Fruit fly (Drosophila melanogaster) whole organism, embryonic: ENCODE results near the gene Agpat4.
A peak's percentile ranks its signal among the peaks of the same experiment; 100 is the strongest.

Experiments
- B-H1 ChIP-seq: fragments of 200-800 bp; sonication (Bioruptor generic); IDR thresholded peaks from 3 replicates; pipeline ENCODE4 v1.3.6; 2022; ENCODE audit warnings: missing biosample characterization, missing genetic modification characterization
- BtbVII ChIP-seq: fragments of 200-800 bp; sonication (Bioruptor generic); optimal IDR thresholded peaks from 3 replicates; lab custom pipeline; 2017; ENCODE audit warnings: missing biosample characterization, mild to moderate bottlenecking, missing genetic modification characterization
- CG12299 ChIP-seq: fragments of 200-800 bp; sonication (Bioruptor generic); optimal IDR thresholded peaks from 2 replicates; lab custom pipeline; 2018; ENCODE audit warnings: missing biosample characterization, mild to moderate bottlenecking, missing genetic modification characterization
- CG1647 ChIP-seq: fragments of 200-800 bp; sonication (Bioruptor generic); optimal IDR thresholded peaks from 3 replicates; lab custom pipeline; 2016; ENCODE audit warnings: missing biosample characterization, missing genetic modification characterization
- CG17186 ChIP-seq: fragments of 200-800 bp; sonication (Bioruptor generic); optimal IDR thresholded peaks from 3 replicates; lab custom pipeline; 2017; ENCODE audit warnings: missing biosample characterization, missing genetic modification reagents, missing genetic modification characterization
- CG18262 ChIP-seq: fragments of 200-800 bp; optimal IDR thresholded peaks from 3 replicates; lab custom pipeline; 2019; ENCODE audit warnings: missing biosample characterization, mild to moderate bottlenecking, missing genetic modification characterization, moderate library complexity
- CG2202 ChIP-seq: fragments of 200-800 bp; sonication (Bioruptor generic); optimal IDR thresholded peaks from 2 replicates; lab custom pipeline; 2018; ENCODE audit warnings: missing biosample characterization, mild to moderate bottlenecking, missing genetic modification characterization
- CG2712 ChIP-seq: fragments of 200-800 bp; optimal IDR thresholded peaks from 3 replicates; lab custom pipeline; 2019; ENCODE audit warnings: missing biosample characterization, mild to moderate bottlenecking, missing genetic modification characterization, moderate library complexity
- CG3065 ChIP-seq: fragments of 200-800 bp; sonication (Bioruptor generic); optimal IDR thresholded peaks from 2 replicates; lab custom pipeline; 2016; ENCODE audit warnings: missing biosample characterization, missing genetic modification characterization
- CG43689 ChIP-seq: fragments of 200-800 bp; sonication (Bioruptor generic); IDR thresholded peaks from 2 replicates; pipeline ENCODE4 v1.3.6; 2022; ENCODE audit warnings: missing biosample characterization, missing genetic modification characterization
- CG6683 ChIP-seq: fragments of 200-800 bp; sonication (Bioruptor generic); optimal IDR thresholded peaks from 2 replicates; lab custom pipeline; 2017; ENCODE audit warnings: missing biosample characterization, mild to moderate bottlenecking, missing genetic modification characterization, missing genetic modification reagents
- CG7786 ChIP-seq: fragments of 200-800 bp; sonication (Bioruptor generic); optimal IDR thresholded peaks from 2 replicates; lab custom pipeline; 2016; ENCODE audit warnings: missing biosample characterization, missing genetic modification characterization
- CG8089 ChIP-seq: fragments of 200-800 bp; sonication (Bioruptor generic); optimal IDR thresholded peaks from 3 replicates; lab custom pipeline; 2016; ENCODE audit warnings: missing biosample characterization, missing genetic modification characterization
- CG8290 ChIP-seq, 3 experiments: fragments of 200-800 bp; sonication (Bioruptor generic); optimal IDR thresholded peaks; 2 replicates each; lab custom pipeline; 2016 to 2019; ENCODE audit warnings: missing biosample characterization in 3 of 3, missing genetic modification characterization in 3 of 3, mild to moderate bottlenecking in 2 of 3, moderate library complexity in 1 of 3
- CG8924 ChIP-seq: fragments of 200-800 bp; optimal IDR thresholded peaks from 3 replicates; lab custom pipeline; 2019; ENCODE audit warnings: missing biosample characterization, mild to moderate bottlenecking, missing genetic modification characterization, moderate library complexity
- Chrac-16 ChIP-seq: fragments of 200-800 bp; sonication (Bioruptor generic); optimal IDR thresholded peaks from 3 replicates; lab custom pipeline; 2016; ENCODE audit warnings: missing biosample characterization, missing genetic modification characterization
- CrebB ChIP-seq: fragments of 200-800 bp; sonication (Bioruptor generic); optimal IDR thresholded peaks from 3 replicates; lab custom pipeline; 2018; ENCODE audit warnings: missing biosample characterization, mild to moderate bottlenecking, missing genetic modification characterization
- Doc2 ChIP-seq: fragments of 200-800 bp; sonication (Bioruptor generic); IDR thresholded peaks from 2 replicates; pipeline ENCODE4 v1.3.6; 2022; ENCODE audit warnings: missing biosample characterization, missing genetic modification characterization
- HLH3B ChIP-seq: fragments of 200-800 bp; sonication (Bioruptor generic); IDR thresholded peaks from 2 replicates; pipeline ENCODE4 v1.3.6; 2022; ENCODE audit warnings: missing biosample characterization, missing genetic modification characterization
- Kr ChIP-seq: fragments of 200-800 bp; sonication (Bioruptor generic); optimal IDR thresholded peaks from 2 replicates; lab custom pipeline; 2017; ENCODE audit warnings: missing biosample characterization, mild to moderate bottlenecking, missing genetic modification characterization
- MESR4 ChIP-seq: fragments of 200-800 bp; sonication (Bioruptor generic); optimal IDR thresholded peaks from 2 replicates; lab custom pipeline; 2018; ENCODE audit warnings: missing biosample characterization, mild to moderate bottlenecking, missing genetic modification characterization, moderate library complexity
- NC2α ChIP-seq: fragments of 200-800 bp; sonication (Bioruptor generic); optimal IDR thresholded peaks from 2 replicates; lab custom pipeline; 2016; ENCODE audit warnings: missing biosample characterization, missing genetic modification characterization
- NfI ChIP-seq: fragments of 200-800 bp; sonication (Bioruptor generic); optimal IDR thresholded peaks from 3 replicates; lab custom pipeline; 2018; ENCODE audit warnings: missing biosample characterization, mild to moderate bottlenecking, missing genetic modification characterization, moderate library complexity
- Oli ChIP-seq: fragments of 200-800 bp; sonication (Bioruptor generic); optimal IDR thresholded peaks from 2 replicates; lab custom pipeline; 2018; ENCODE audit warnings: missing biosample characterization, mild to moderate bottlenecking, missing genetic modification characterization, moderate library complexity
- Six4 ChIP-seq: fragments of 200-800 bp; sonication (Bioruptor generic); optimal IDR thresholded peaks from 2 replicates; lab custom pipeline; 2016; ENCODE audit warnings: missing biosample characterization, missing genetic modification characterization
- Stat92E ChIP-seq, 3 experiments: fragments of >200 bp in 2 of 3; fragments of 200-800 bp in 1 of 3; sonication (Bioruptor generic) in 1 of 3; optimal IDR thresholded peaks; 2 replicates each; lab custom pipeline; 2017 to 2019; ENCODE audit warnings: missing biosample characterization in 3 of 3, missing genetic modification characterization in 3 of 3, mild to moderate bottlenecking in 1 of 3, moderate library complexity in 1 of 3
- Vsx1 ChIP-seq: fragments of 200-800 bp; sonication (Bioruptor generic); optimal IDR thresholded peaks from 2 replicates; lab custom pipeline; 2017; ENCODE audit warnings: missing biosample characterization, mild to moderate bottlenecking, missing genetic modification characterization, missing genetic modification reagents
- Xrp1 ChIP-seq: fragments of 200-800 bp; sonication (Bioruptor generic); IDR thresholded peaks from 2 replicates; pipeline ENCODE4 v1.3.6; 2022; ENCODE audit warnings: missing biosample characterization, missing genetic modification characterization
- amos ChIP-seq: fragments of 200-800 bp; sonication (Bioruptor generic); IDR thresholded peaks from 2 replicates; pipeline ENCODE4 v1.3.6; 2022; ENCODE audit warnings: missing biosample characterization, missing genetic modification characterization; ENCODE audit not compliant: partially characterized antibody
- ash1 ChIP-seq: fragments of 200-800 bp; sonication (Bioruptor generic); optimal IDR thresholded peaks from 2 replicates; lab custom pipeline; 2018; ENCODE audit warnings: missing biosample characterization, mild to moderate bottlenecking, missing genetic modification characterization
- bigmax ChIP-seq: fragments of 200-800 bp; sonication (Bioruptor generic); optimal IDR thresholded peaks from 2 replicates; lab custom pipeline; 2018; ENCODE audit warnings: missing biosample characterization, mild to moderate bottlenecking, missing genetic modification characterization
- btn ChIP-seq: fragments of 200-800 bp; sonication (Bioruptor generic); optimal IDR thresholded peaks from 2 replicates; lab custom pipeline; 2016; ENCODE audit warnings: missing biosample characterization, missing genetic modification characterization
- corto ChIP-seq: fragments of 200-800 bp; sonication (Bioruptor generic); optimal IDR thresholded peaks from 2 replicates; lab custom pipeline; 2016; ENCODE audit warnings: missing biosample characterization, mild to moderate bottlenecking, missing genetic modification characterization, moderate library complexity
- croc ChIP-seq: fragments of 200-800 bp; sonication (Bioruptor generic); conservative IDR thresholded peaks from 3 replicates; pipeline ENCODE4 v1.3.6; 2022; ENCODE audit warnings: missing biosample characterization, missing genetic modification characterization
- fru ChIP-seq: fragments of >200 bp; optimal IDR thresholded peaks from 2 replicates; lab custom pipeline; 2017
- ham ChIP-seq: fragments of 200-800 bp; sonication (Bioruptor generic); IDR thresholded peaks from 2 replicates; pipeline ENCODE4 v1.3.6; 2022; ENCODE audit warnings: missing biosample characterization, missing genetic modification characterization
- nerfin-1 ChIP-seq: fragments of 200-800 bp; sonication (Bioruptor generic); optimal IDR thresholded peaks from 3 replicates; lab custom pipeline; 2019; ENCODE audit warnings: missing biosample characterization, mild to moderate bottlenecking, missing genetic modification characterization, moderate library complexity
- pita ChIP-seq: fragments of 200-800 bp; sonication (Bioruptor generic); optimal IDR thresholded peaks from 2 replicates; lab custom pipeline; 2017; ENCODE audit warnings: missing biosample characterization, mild to moderate bottlenecking, missing genetic modification characterization
- prd ChIP-seq, 3 experiments: fragments of >200 bp in 2 of 3; fragments of 200-800 bp in 1 of 3; sonication (Bioruptor generic) in 1 of 3; optimal IDR thresholded peaks in 2 of 3; IDR thresholded peaks in 1 of 3; 2 replicates in 2 of 3; 3 replicates in 1 of 3; pipeline versions ENCODE4 v1.3.6 to Lab custom; 2017 to 2022; ENCODE audit warnings: missing biosample characterization in 1 of 3, missing genetic modification characterization in 1 of 3
- pros ChIP-seq: fragments of 200-800 bp; sonication (Bioruptor generic); optimal IDR thresholded peaks from 3 replicates; lab custom pipeline; 2019; ENCODE audit warnings: missing biosample characterization, mild to moderate bottlenecking, missing genetic modification characterization, moderate library complexity
- run ChIP-seq: fragments of 200-800 bp; sonication (Bioruptor generic); optimal IDR thresholded peaks from 3 replicates; lab custom pipeline; 2018; ENCODE audit warnings: missing biosample characterization, mild to moderate bottlenecking, missing genetic modification characterization
- sd ChIP-seq: fragments of 200-800 bp; sonication (Bioruptor generic); optimal IDR thresholded peaks from 3 replicates; lab custom pipeline; 2018; ENCODE audit warnings: missing biosample characterization, mild to moderate bottlenecking, missing genetic modification characterization, moderate library complexity
- sens-2 ChIP-seq: fragments of 200-800 bp; sonication (Bioruptor generic); IDR thresholded peaks from 2 replicates; pipeline ENCODE4 v1.3.6; 2022; ENCODE audit warnings: missing biosample characterization, missing genetic modification characterization
- sqz ChIP-seq: fragments of 200-800 bp; sonication (Bioruptor generic); optimal IDR thresholded peaks from 3 replicates; lab custom pipeline; 2018; ENCODE audit warnings: missing biosample characterization, mild to moderate bottlenecking, missing genetic modification characterization
- sug ChIP-seq: fragments of 200-800 bp; optimal IDR thresholded peaks from 2 replicates; lab custom pipeline; 2019; ENCODE audit warnings: missing biosample characterization, mild to moderate bottlenecking, missing genetic modification characterization, moderate library complexity
- tap ChIP-seq: fragments of 200-800 bp; optimal IDR thresholded peaks from 3 replicates; lab custom pipeline; 2019; ENCODE audit warnings: missing biosample characterization, mild to moderate bottlenecking, missing genetic modification characterization, moderate library complexity
- toy ChIP-seq: fragments of 200-800 bp; sonication (Bioruptor generic); IDR thresholded peaks from 2 replicates; pipeline ENCODE4 v1.3.6; 2022; ENCODE audit warnings: missing biosample characterization, missing genetic modification characterization
- tx ChIP-seq: fragments of 200-800 bp; sonication (Bioruptor generic); optimal IDR thresholded peaks from 2 replicates; lab custom pipeline; 2016; ENCODE audit warnings: missing biosample characterization, missing genetic modification characterization
- unpg ChIP-seq: fragments of 200-800 bp; sonication (Bioruptor generic); optimal IDR thresholded peaks from 3 replicates; lab custom pipeline; 2018; ENCODE audit warnings: missing biosample characterization, mild to moderate bottlenecking, missing genetic modification characterization, moderate library complexity

Gene Agpat4

dm6 chr3L:16412394-16412950, 31.1 kb upstream of the Agpat4 start, which contains the start of gene Serinc (continued):
- TF ChIP-seq tx (GFP tag; lab: Kevin White, UChicago) = peak; percentile 37
- TF ChIP-seq Xrp1 (GFP tag; lab: Robert Waterston, UW) = no peak; the same call in 1 of the 2 replicates
- TF ChIP-seq ham (GFP tag; lab: Robert Waterston, UW) = no peak
- peak; percentile 73 for TF ChIP-seq MESR4
- TF ChIP-seq sqz (GFP tag; lab: Kevin White, UChicago) = no peak
- peak; percentile 61 for TF ChIP-seq nerfin-1
- TF ChIP-seq CG3065 (GFP tag; lab: Kevin White, UChicago) = peak; percentile 33
- peak; percentile 30; the same call in 1 of the 3 replicates for TF ChIP-seq croc (GFP tag; lab: Robert Waterston, UW)
- TF ChIP-seq Oli = peak; percentile 9
- peak; percentile 51 for TF ChIP-seq CG1647 (GFP tag; lab: Kevin White, UChicago)
- 0 out of 2 replicates have a peak, but pooled peaks have one; percentile 14 for TF ChIP-seq HLH3B (GFP tag; lab: Robert Waterston, UW)
- no peak for TF ChIP-seq run (tag; lab: Kevin White, UChicago)
- peak in 1 of 3 experiments; percentile 57 for TF ChIP-seq Stat92E (GFP tag; optimal IDR thresholded peaks at IDR 0.05; lab: Kevin White, UChicago)
- TF ChIP-seq unpg = no peak
- TF ChIP-seq Chrac-16 (GFP tag; lab: Kevin White, UChicago) = peak; percentile 51
- no peak for TF ChIP-seq B-H1 (GFP tag; lab: Robert Waterston, UW)
- TF ChIP-seq prd (optimal IDR thresholded peaks at IDR 0.05; lab: Kevin White, UChicago) = no peak
- peak; percentile 59; the same call in 2 of the 3 replicates for TF ChIP-seq prd (GFP tag; IDR thresholded peaks at IDR 0.05; lab: Robert Waterston, UW)
- TF ChIP-seq NC2α (GFP tag; lab: Kevin White, UChicago) = no peak
- no peak for TF ChIP-seq Vsx1 (GFP tag; lab: Kevin White, UChicago)
- no peak for TF ChIP-seq corto (GFP tag; lab: Kevin White, UChicago)
- no peak for TF ChIP-seq toy (GFP tag; lab: Robert Waterston, UW)
- peak; percentile 49 for TF ChIP-seq pita
- peak; percentile 54 for TF ChIP-seq NfI (GFP tag; lab: Kevin White, UChicago)
- no peak for TF ChIP-seq bigmax (GFP tag; lab: Kevin White, UChicago)

- TF ChIP-seq CG8290 (GFP tag; optimal IDR thresholded peaks at IDR 0.05; lab: Kevin White, UChicago) (peak; percentile 52), CG8290 (tag; optimal IDR thresholded peaks at IDR 0.05; lab: Kevin White, UChicago) (peak; percentile 71 to 78), sens-2 (GFP tag; lab: Robert Waterston, UW) (no peak), CG7786 (GFP tag; lab: Kevin White, UChicago) (no peak), corto (GFP tag; lab: Kevin White, UChicago) (no peak), CG6683 (GFP tag; lab: Kevin White, UChicago) (no peak), CG18262 (peak; percentile 4), CG17186 (GFP tag; lab: Kevin White, UChicago) (peak; percentile 60), tap (tag; lab: Kevin White, UChicago) (peak; percentile 15), CrebB (peak; percentile 36), Six4 (GFP tag; lab: Kevin White, UChicago) (peak; percentile 58), CG12299 (tag; lab: Kevin White, UChicago) (peak; percentile 14), sug (tag; lab: Kevin White, UChicago) (no peak), CG43689 (GFP tag; lab: Robert Waterston, UW) (no peak), pros (GFP tag; lab: Kevin White, UChicago) (peak; percentile 66), fru (lab: Kevin White, UChicago) (no peak), CG8924 (peak; percentile 54), btn (GFP tag; lab: Kevin White, UChicago) (no peak), ash1 (GFP tag; lab: Kevin White, UChicago) (no peak), CG2712 (tag; lab: Kevin White, UChicago) (peak; percentile 65), CG2202 (tag; lab: Kevin White, UChicago) (peak; percentile 48), BtbVII (no peak), sd (tag; lab: Kevin White, UChicago) (peak; percentile 23), CG8089 (no peak), Doc2 (no peak), Kr (peak; percentile 70), amos (GFP tag; lab: Robert Waterston, UW) (peak; percentile 57)
Observed at dm6 chr3L:16411566-16411965, 30.2 kb upstream of the Agpat4 start, which contains the start of gene fax. Gene fax (minus strand): TSS chr3L:16411828.
